Worm (Caenorhabditis elegans): ENCODE data around the gene Y54G2A.19.

DNA sequence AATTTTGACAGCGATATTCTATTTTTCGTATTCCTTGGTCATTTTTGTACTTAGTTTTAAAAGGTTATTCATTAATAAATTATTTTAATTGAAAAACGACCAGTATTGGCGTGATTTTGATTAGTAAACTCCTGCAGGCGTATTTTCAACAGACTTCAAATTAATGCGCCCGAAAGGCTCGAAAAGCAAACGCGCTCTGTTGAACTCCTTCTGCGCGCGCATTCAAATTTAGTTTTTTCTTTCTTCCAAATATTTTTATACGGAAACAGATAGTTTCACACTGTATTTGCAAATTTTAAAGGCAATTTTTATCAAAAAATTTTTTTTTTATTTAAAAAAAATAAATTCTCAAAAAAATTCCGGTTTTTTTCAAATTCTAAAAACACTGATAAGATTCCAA, 21.5 kb upstream of the Y54G2A.19 start:
- no peak for TF ChIP-seq pqm-1 (tag; optimal IDR thresholded peaks at IDR 0.05)
- TF ChIP-seq ama-1 (optimal IDR thresholded peaks at IDR 0.05), result no peak
- TF ChIP-seq mdl-1 (tag; optimal IDR thresholded peaks at IDR 0.05), result no peak
- no peak for TF ChIP-seq aly-2 (tag; optimal IDR thresholded peaks at IDR 0.05)
- no peak for TF ChIP-seq ZK546.5 (tag; optimal IDR thresholded peaks at IDR 0.05)
- no peak for TF ChIP-seq elt-2 (tag; optimal IDR thresholded peaks at IDR 0.05)
- TF ChIP-seq tbx-2 (tag; optimal IDR thresholded peaks at IDR 0.05), result no peak

Measured in whole organism, L3 larva.